Worm (Caenorhabditis elegans) whole organism, mixed stage, embryonic: ENCODE results near the gene C37C3.1.
A peak's percentile ranks its signal among the peaks of the same experiment; 100 is the strongest.

Experiments
- M03D4.4 ChIP-seq: sonication (generic microtip); optimal IDR thresholded peaks from 2 replicates; lab custom pipeline; 2017; ENCODE audit warnings: mild to moderate bottlenecking, missing genetic modification characterization, missing compliant biosample characterization
- bed-3 ChIP-seq: fragments of 200-800 bp; sonication (Bioruptor generic); optimal IDR thresholded peaks from 3 replicates; lab custom pipeline; 2018; ENCODE audit warnings: mild to moderate bottlenecking, missing genetic modification characterization, moderate library complexity, missing compliant biosample characterization
- blmp-1 ChIP-seq: fragments of 150-350 bp; optimal IDR thresholded peaks from 2 replicates; lab custom pipeline; 2014; ENCODE audit warnings: missing biosample characterization, missing genetic modification characterization
- ceh-39 ChIP-seq: fragments of 150-350 bp; optimal IDR thresholded peaks from 2 replicates; lab custom pipeline; 2014; ENCODE audit warnings: missing biosample characterization, missing genetic modification characterization
- ceh-43 ChIP-seq: fragments of 200-800 bp; sonication (Bioruptor generic); optimal IDR thresholded peaks from 2 replicates; lab custom pipeline; 2018; ENCODE audit warnings: mild to moderate bottlenecking, missing genetic modification characterization, moderate library complexity, missing compliant biosample characterization
- cnd-1 ChIP-seq: fragments of 200-800 bp; sonication (Bioruptor generic); optimal IDR thresholded peaks from 2 replicates; lab custom pipeline; 2018; ENCODE audit warnings: mild to moderate bottlenecking, missing genetic modification characterization, missing compliant biosample characterization
- drap-1 ChIP-seq: fragments of 200-800 bp; sonication (Bioruptor generic); optimal IDR thresholded peaks from 3 replicates; lab custom pipeline; 2018; ENCODE audit warnings: mild to moderate bottlenecking, missing genetic modification characterization, missing compliant biosample characterization
- elt-1 ChIP-seq: sonication (generic microtip); optimal IDR thresholded peaks from 2 replicates; lab custom pipeline; 2017; ENCODE audit warnings: missing genetic modification characterization, mild to moderate bottlenecking, missing compliant biosample characterization, antibody characterized with exemption, moderate library complexity, borderline replicate concordance; ENCODE audit not compliant: insufficient read depth
- elt-3 ChIP-seq: fragments of 150-350 bp; optimal IDR thresholded peaks from 2 replicates; lab custom pipeline; 2014; ENCODE audit warnings: missing biosample characterization, missing genetic modification characterization
- flh-1 ChIP-seq: fragments of 200-800 bp; sonication (Bioruptor generic); optimal IDR thresholded peaks from 2 replicates; lab custom pipeline; 2018; ENCODE audit warnings: mild to moderate bottlenecking, missing genetic modification characterization, moderate library complexity, missing compliant biosample characterization
- ham-2 ChIP-seq: fragments of 200-800 bp; sonication (Bioruptor generic); optimal IDR thresholded peaks from 2 replicates; lab custom pipeline; 2018; ENCODE audit warnings: mild to moderate bottlenecking, missing genetic modification characterization, missing compliant biosample characterization
- hlh-1 ChIP-seq: fragments of 150-350 bp; optimal IDR thresholded peaks from 2 replicates; lab custom pipeline; 2014; ENCODE audit warnings: missing biosample characterization, missing genetic modification reagents, missing genetic modification characterization
- lin-13 ChIP-seq: fragments of 150-350 bp; optimal IDR thresholded peaks from 2 replicates; lab custom pipeline; 2014; ENCODE audit warnings: missing biosample characterization, missing genetic modification characterization
- lin-32 ChIP-seq: fragments of 200-800 bp; sonication (Bioruptor generic); optimal IDR thresholded peaks from 2 replicates; lab custom pipeline; 2018; ENCODE audit warnings: mild to moderate bottlenecking, missing genetic modification characterization, missing compliant biosample characterization
- lsy-2 ChIP-seq: fragments of 150-350 bp; optimal IDR thresholded peaks from 2 replicates; lab custom pipeline; 2014; ENCODE audit warnings: missing biosample characterization, missing genetic modification characterization
- mab-5 ChIP-seq: fragments of 150-350 bp; optimal IDR thresholded peaks from 2 replicates; lab custom pipeline; 2014; ENCODE audit warnings: missing biosample characterization, missing genetic modification characterization
- mep-1 ChIP-seq: fragments of 150-350 bp; optimal IDR thresholded peaks from 2 replicates; lab custom pipeline; 2017; ENCODE audit warnings: missing biosample characterization, missing genetic modification reagents, missing genetic modification characterization, inconsistent platforms
- nhr-12 ChIP-seq: fragments of 150-350 bp; optimal IDR thresholded peaks from 2 replicates; lab custom pipeline; 2014; ENCODE audit warnings: missing biosample characterization, missing genetic modification characterization
- nhr-2 ChIP-seq: fragments of 150-350 bp; optimal IDR thresholded peaks from 2 replicates; lab custom pipeline; 2014; ENCODE audit warnings: missing biosample characterization, missing genetic modification characterization
- nhr-237 ChIP-seq: fragments of 150-350 bp; optimal IDR thresholded peaks from 2 replicates; lab custom pipeline; 2014; ENCODE audit warnings: missing biosample characterization, missing genetic modification characterization
- nhr-28 ChIP-seq: fragments of 150-350 bp; optimal IDR thresholded peaks from 2 replicates; lab custom pipeline; 2014; ENCODE audit warnings: missing biosample characterization, missing genetic modification characterization
- pha-4 ChIP-seq: fragments of 150-350 bp; optimal IDR thresholded peaks from 2 replicates; lab custom pipeline; 2018; ENCODE audit warnings: missing biosample characterization, missing genetic modification reagents, missing genetic modification characterization
- sem-2 ChIP-seq: fragments of 200-800 bp; sonication (Bioruptor generic); optimal IDR thresholded peaks from 2 replicates; lab custom pipeline; 2018; ENCODE audit warnings: mild to moderate bottlenecking, missing genetic modification characterization, missing compliant biosample characterization
- sptf-1 ChIP-seq: sonication (generic microtip); optimal IDR thresholded peaks from 2 replicates; lab custom pipeline; 2017; ENCODE audit warnings: mild to moderate bottlenecking, missing genetic modification characterization, moderate library complexity, missing compliant biosample characterization
- tbx-8 ChIP-seq: fragments of 200-800 bp; sonication (Bioruptor generic); optimal IDR thresholded peaks from 2 replicates; lab custom pipeline; 2018; ENCODE audit warnings: mild to moderate bottlenecking, missing genetic modification characterization, moderate library complexity, missing compliant biosample characterization
- unc-120 ChIP-seq: sonication (generic microtip); optimal IDR thresholded peaks from 2 replicates; lab custom pipeline; 2017; ENCODE audit warnings: missing genetic modification characterization, missing compliant biosample characterization; ENCODE audit not compliant: poor library complexity, severe bottlenecking
- unc-39 ChIP-seq: fragments of 150-350 bp; optimal IDR thresholded peaks from 2 replicates; lab custom pipeline; 2014; ENCODE audit warnings: missing biosample characterization, missing genetic modification characterization
- zip-8 ChIP-seq: fragments of 150-350 bp; optimal IDR thresholded peaks from 2 replicates; lab custom pipeline; 2014; ENCODE audit warnings: missing biosample characterization, missing genetic modification characterization
- ztf-11 ChIP-seq: fragments of 150-350 bp; optimal IDR thresholded peaks from 2 replicates; lab custom pipeline; 2014; ENCODE audit warnings: missing biosample characterization, missing genetic modification characterization

Gene C37C3.1

DNA sequence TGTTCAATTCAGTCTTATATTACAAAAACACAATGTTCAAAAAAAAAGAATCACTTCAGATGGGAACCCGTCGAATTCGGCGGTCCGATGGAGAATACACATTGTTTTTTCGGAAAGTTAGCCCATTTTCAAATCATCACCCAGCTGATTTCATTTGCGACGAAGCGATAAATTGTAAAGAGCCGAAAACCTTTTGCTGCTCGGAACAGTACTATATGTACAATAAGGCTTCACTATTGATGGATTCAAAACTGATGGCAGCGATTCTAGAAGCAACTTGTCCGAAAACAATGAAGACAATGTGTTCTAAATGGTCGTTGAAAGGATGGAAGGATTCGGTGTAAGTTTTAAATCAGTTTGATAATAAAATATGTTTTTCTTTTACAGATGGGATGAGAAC lies at the start of gene C37C3.1:
C37C3.1 (plus strand) TSS at position 33 of the 400 bp plus-strand sequence.
- TF ChIP-seq nhr-12: no peak
- no peak for TF ChIP-seq nhr-2 (tag; lab: Kevin White, UChicago)
- no peak for TF ChIP-seq ceh-43 (GFP tag; lab: Kevin White, UChicago)
- TF ChIP-seq ham-2: no peak

DNA sequence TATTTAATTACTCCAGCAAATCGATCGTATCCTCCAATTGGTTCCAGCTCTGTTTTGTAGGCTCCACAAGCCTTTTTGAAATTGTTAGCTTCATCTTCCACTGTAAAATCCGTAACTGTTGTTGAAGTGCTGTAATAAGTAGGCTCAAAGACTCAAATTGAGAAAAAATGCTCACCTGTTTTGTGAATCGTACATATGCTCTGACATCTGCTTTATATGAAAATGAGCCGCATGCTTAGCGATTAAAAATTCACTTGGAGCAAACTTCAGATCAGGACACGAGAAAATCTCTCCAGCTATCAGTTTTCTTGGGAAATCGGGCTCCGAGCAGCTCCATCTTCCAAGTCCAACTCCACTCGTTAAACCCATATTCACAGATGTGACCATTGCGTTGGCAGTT lies 49.3 kb upstream of the C37C3.1 start:
- no peak for TF ChIP-seq sem-2 (GFP tag; lab: Kevin White, UChicago)
- TF ChIP-seq cnd-1 (tag; lab: Kevin White, UChicago): no peak
- no peak for TF ChIP-seq tbx-8 (GFP tag; lab: Kevin White, UChicago)
- no peak for TF ChIP-seq lin-32 (GFP tag; lab: Kevin White, UChicago)
- TF ChIP-seq pha-4 (tag; lab: Kevin White, UChicago): no peak
- no peak for TF ChIP-seq ceh-43 (GFP tag; lab: Kevin White, UChicago)
- TF ChIP-seq drap-1 (GFP tag; lab: Kevin White, UChicago): no peak
- no peak for TF ChIP-seq unc-120
- no peak for TF ChIP-seq elt-1
- TF ChIP-seq flh-1 (GFP tag; lab: Kevin White, UChicago): no peak
- no peak for TF ChIP-seq elt-3 (tag; lab: Kevin White, UChicago)
- no peak for TF ChIP-seq nhr-237 (tag; lab: Kevin White, UChicago)
- no peak for TF ChIP-seq lin-13 (tag; lab: Kevin White, UChicago)
- no peak for TF ChIP-seq blmp-1 (tag; lab: Kevin White, UChicago)
- no peak for TF ChIP-seq nhr-28 (tag; lab: Kevin White, UChicago)
- TF ChIP-seq mab-5: no peak
- no peak for TF ChIP-seq bed-3 (GFP tag; lab: Kevin White, UChicago)

DNA sequence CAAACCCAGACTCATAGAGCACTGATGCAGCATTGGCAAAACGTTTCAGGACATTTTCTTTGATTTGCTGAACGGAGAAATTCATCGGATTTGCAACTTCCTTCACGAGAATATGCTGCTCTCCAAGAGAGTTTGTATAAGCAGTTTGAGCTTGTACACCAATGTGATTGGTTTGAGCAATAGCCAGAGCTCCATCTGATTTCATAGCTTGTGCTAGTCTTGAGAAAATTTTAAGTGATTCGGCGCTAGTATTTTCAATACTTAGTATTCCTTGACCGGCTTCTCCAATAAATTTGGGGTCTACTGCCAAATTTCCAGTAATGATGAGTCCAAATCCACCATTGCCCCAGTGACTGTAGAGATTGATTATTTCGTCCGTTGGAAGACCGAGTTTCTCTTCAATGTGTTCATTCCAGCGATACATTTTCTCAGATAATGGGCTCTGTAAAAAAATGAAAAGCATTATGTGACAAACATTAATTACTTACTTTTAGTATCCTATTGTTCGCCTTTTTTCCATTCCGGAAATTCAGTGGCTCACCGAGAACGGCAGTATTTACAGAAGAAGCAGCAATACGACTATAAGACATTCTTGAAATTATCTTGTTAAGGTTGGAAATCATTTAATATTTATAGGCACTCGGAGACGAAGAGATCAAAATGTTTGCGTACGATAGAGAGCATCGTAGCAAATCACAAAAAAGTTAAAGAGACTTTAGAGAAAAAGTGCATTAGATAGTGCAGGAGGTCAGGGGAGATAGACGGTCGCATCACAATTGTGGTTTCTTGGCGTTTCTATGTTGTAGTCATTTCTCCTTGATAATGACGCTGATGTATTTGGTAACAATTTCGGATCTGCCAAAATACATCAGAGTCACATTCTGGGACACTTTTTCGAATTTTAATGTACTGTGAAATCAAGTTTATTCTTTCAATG lies 48.2 kb upstream of the C37C3.1 start, which contains the start of gene ZK742.3:
ZK742.3 (minus strand) TSS at position 593 of the 937 bp plus-strand sequence.
- no peak for TF ChIP-seq bed-3 (GFP tag; lab: Kevin White, UChicago)
- TF ChIP-seq ceh-39 (tag; lab: Kevin White, UChicago): no peak
- TF ChIP-seq mep-1: no peak
- no peak for TF ChIP-seq sptf-1 (tag; lab: Kevin White, UChicago)
- TF ChIP-seq cnd-1 (tag; lab: Kevin White, UChicago): no peak
- TF ChIP-seq nhr-12: no peak
- no peak for TF ChIP-seq blmp-1 (tag; lab: Kevin White, UChicago)
- TF ChIP-seq pha-4 (tag; lab: Kevin White, UChicago): no peak
- TF ChIP-seq M03D4.4 (tag; lab: Kevin White, UChicago): no peak
- TF ChIP-seq ztf-11 (tag; lab: Kevin White, UChicago): no peak
- TF ChIP-seq mab-5: no peak
- TF ChIP-seq unc-39 (tag; lab: Kevin White, UChicago): no peak
- no peak for TF ChIP-seq drap-1 (GFP tag; lab: Kevin White, UChicago)

DNA sequence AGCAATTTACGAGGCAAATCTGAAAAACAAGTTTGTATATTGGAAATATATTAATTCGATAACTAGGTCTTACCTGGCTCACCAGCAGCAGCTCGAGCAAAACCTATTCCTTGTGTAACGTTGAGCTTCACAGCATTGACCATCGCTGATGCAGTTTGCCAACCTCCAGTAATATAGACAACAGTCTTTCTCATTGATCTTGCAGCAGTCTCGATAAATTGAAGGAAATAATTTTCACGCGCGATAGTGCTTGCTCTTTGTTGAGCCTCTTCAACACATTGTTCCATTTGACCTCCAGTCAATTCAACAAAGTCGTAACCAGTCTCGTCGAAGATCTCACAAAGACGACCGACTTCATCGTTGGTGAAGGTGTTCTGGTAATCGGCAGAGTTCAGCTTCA lies 47.2 kb upstream of the C37C3.1 start:
- no peak for TF ChIP-seq mab-5
- TF ChIP-seq lin-13 (tag; lab: Kevin White, UChicago): no peak
- TF ChIP-seq drap-1 (GFP tag; lab: Kevin White, UChicago): no peak
- no peak for TF ChIP-seq sem-2 (GFP tag; lab: Kevin White, UChicago)
- TF ChIP-seq zip-8 (tag; lab: Kevin White, UChicago): no peak
- no peak for TF ChIP-seq hlh-1
- TF ChIP-seq ceh-39 (tag; lab: Kevin White, UChicago): no peak
- TF ChIP-seq M03D4.4 (tag; lab: Kevin White, UChicago): no peak
- TF ChIP-seq pha-4 (tag; lab: Kevin White, UChicago): no peak
- TF ChIP-seq ztf-11 (tag; lab: Kevin White, UChicago): no peak
- TF ChIP-seq lsy-2: no peak
- TF ChIP-seq lin-32 (GFP tag; lab: Kevin White, UChicago): no peak

DNA sequence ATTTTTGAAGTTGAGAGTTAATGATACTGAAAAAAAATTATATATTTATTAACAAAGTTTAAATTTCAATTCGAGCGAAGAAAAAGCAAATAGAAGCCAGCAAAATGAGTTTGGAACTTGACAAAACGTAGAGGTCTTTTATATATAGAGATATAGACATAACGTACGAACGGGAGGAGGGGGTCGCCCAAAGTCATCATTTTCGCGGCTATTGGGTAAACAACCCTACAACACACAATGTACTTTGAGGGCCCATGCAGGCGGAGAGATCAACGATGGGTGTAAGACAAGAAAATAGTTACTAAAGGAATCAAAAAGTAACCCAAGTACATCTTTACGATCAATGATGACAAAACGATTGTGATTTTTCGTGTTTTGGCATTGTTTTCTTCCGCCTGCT lies 46.0 kb upstream of the C37C3.1 start, which contains the start of gene ZK742.4:
ZK742.4 (minus strand) TSS at position 35 of the 400 bp plus-strand sequence.
- TF ChIP-seq pha-4 (tag; lab: Kevin White, UChicago) (peak; percentile 31), zip-8 (tag; lab: Kevin White, UChicago) (no peak)
